Fruit fly (Drosophila melanogaster): Measurements from ENCODE around the gene aspr.

DNA sequence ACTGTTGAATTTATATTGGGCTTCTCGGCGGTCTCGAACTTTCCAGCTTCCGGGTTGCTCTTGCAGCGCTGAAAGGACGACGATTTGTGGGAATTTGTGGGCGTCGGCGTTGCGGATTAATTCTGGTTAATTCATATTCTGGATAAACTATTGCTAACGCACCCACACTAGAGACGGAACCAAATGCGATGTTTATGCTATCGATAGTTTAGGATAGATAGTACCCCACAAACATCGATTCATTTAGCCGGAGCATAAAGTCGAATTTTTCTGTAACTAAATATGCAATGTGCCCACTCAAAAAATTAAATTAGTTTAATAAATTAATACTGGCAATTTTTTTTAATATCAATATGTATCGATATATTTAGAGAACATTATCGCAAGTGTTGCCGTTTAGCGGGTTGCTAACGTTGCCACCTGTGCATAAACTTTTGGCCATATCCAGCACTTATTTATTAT lies 11.8 kb downstream of the aspr start, which contains the start of gene Rab35:
- TF ChIP-seq CG8478 (optimal IDR thresholded peaks at IDR 0.05) (no peak), CTCF (optimal IDR thresholded peaks at IDR 0.05) (no peak)
